Worm (Caenorhabditis elegans) whole organism, L4 larva: ENCODE measurements around the gene rpn-5.
A peak's percentile ranks its signal among the peaks of the same experiment; 100 is the strongest.

Experiments used
- F10B5.3 ChIP-seq: sonication (generic microtip); optimal IDR thresholded peaks from 2 replicates; lab custom pipeline; 2016; ENCODE audit warnings: mild to moderate bottlenecking, missing genetic modification characterization, missing compliant biosample characterization
- F26F4.8 ChIP-seq: fragments of 200-800 bp; sonication (Bioruptor generic); conservative IDR thresholded peaks from 2 replicates; pipeline ENCODE4 v1.3.6; 2022; ENCODE audit warnings: missing genetic modification characterization, missing compliant biosample characterization
- F37D6.2 ChIP-seq: sonication (generic microtip); optimal IDR thresholded peaks from 2 replicates; lab custom pipeline; 2016; ENCODE audit warnings: mild to moderate bottlenecking, missing genetic modification characterization, missing compliant biosample characterization
- F49E8.2 ChIP-seq: sonication (generic microtip); optimal IDR thresholded peaks from 2 replicates; lab custom pipeline; 2016; ENCODE audit warnings: missing compliant biosample characterization, mild to moderate bottlenecking, missing genetic modification characterization, borderline replicate concordance
- R02D3.7 ChIP-seq: fragments of 150-350 bp; sonication (generic microtip); optimal IDR thresholded peaks from 3 replicates; lab custom pipeline; 2014; ENCODE audit warnings: missing biosample characterization, missing genetic modification characterization
- Y105C5A.15 ChIP-seq: fragments of 200-800 bp; sonication (Bioruptor generic); IDR thresholded peaks from 2 replicates; pipeline ENCODE4 v1.3.6; 2022; ENCODE audit warnings: missing genetic modification characterization, missing compliant biosample characterization
- Y5F2A.4 ChIP-seq: fragments of 200-800 bp; sonication (Bioruptor generic); optimal IDR thresholded peaks from 2 replicates; lab custom pipeline; 2018; ENCODE audit warnings: mild to moderate bottlenecking, missing genetic modification characterization, missing compliant biosample characterization
- Y75B8A.6 ChIP-seq: fragments of 200-800 bp; sonication (Bioruptor generic); IDR thresholded peaks from 2 replicates; pipeline ENCODE4 v1.3.6; 2022; ENCODE audit warnings: missing genetic modification reagents, missing genetic modification characterization, missing compliant biosample characterization
- ZK337.2 ChIP-seq: fragments of 200-800 bp; sonication (Bioruptor generic); IDR thresholded peaks from 2 replicates; pipeline ENCODE4 v1.3.6; 2022; ENCODE audit warnings: missing genetic modification reagents, missing genetic modification characterization, missing compliant biosample characterization
- aha-1 ChIP-seq: fragments of 150-350 bp; peaks from one replicate; lab custom pipeline; 2014; ENCODE audit warnings: missing biosample characterization, missing genetic modification characterization
- aly-2 ChIP-seq: sonication (generic microtip); optimal IDR thresholded peaks from 2 replicates; lab custom pipeline; 2018; ENCODE audit warnings: missing biosample characterization, missing genetic modification characterization
- ama-1 ChIP-seq: fragments of 150-350 bp; optimal IDR thresholded peaks from 2 replicates; lab custom pipeline; 2014; ENCODE audit warnings: inconsistent platforms, mixed read lengths
- arid-1 ChIP-seq: fragments of 200-800 bp; sonication (Bioruptor generic); conservative IDR thresholded peaks from 2 replicates; pipeline ENCODE4 v1.3.6; 2022; ENCODE audit warnings: missing genetic modification reagents, missing genetic modification characterization, missing compliant biosample characterization
- attf-4 ChIP-seq: sonication (generic microtip); optimal IDR thresholded peaks from 3 replicates; lab custom pipeline; 2017; ENCODE audit warnings: missing biosample characterization, missing genetic modification characterization
- ceh-20 ChIP-seq: fragments of 200-800 bp; sonication (Bioruptor generic); IDR thresholded peaks from 2 replicates; pipeline ENCODE4 v1.3.6; 2022; ENCODE audit warnings: missing genetic modification reagents, missing genetic modification characterization, missing compliant biosample characterization
- ceh-28 ChIP-seq: fragments of 150-350 bp; optimal IDR thresholded peaks from 2 replicates; lab custom pipeline; 2014; ENCODE audit warnings: missing biosample characterization, missing genetic modification reagents, missing genetic modification characterization
- ceh-44 ChIP-seq: fragments of 200-800 bp; sonication (Bioruptor generic); IDR thresholded peaks from 2 replicates; pipeline ENCODE4 v1.3.6; 2022; ENCODE audit warnings: missing genetic modification reagents, missing genetic modification characterization, missing compliant biosample characterization
- ceh-62 ChIP-seq: sonication (generic microtip); optimal IDR thresholded peaks from 2 replicates; lab custom pipeline; 2017; ENCODE audit warnings: missing biosample characterization, missing genetic modification characterization
- ceh-82 ChIP-seq: sonication (generic microtip); optimal IDR thresholded peaks from 2 replicates; lab custom pipeline; 2017; ENCODE audit warnings: missing biosample characterization, missing genetic modification characterization
- cey-2 ChIP-seq: sonication (generic microtip); optimal IDR thresholded peaks from 3 replicates; lab custom pipeline; 2017; ENCODE audit warnings: missing genetic modification characterization, mild to moderate bottlenecking, missing compliant biosample characterization, antibody characterized with exemption, borderline replicate concordance; ENCODE audit not compliant: insufficient read depth
- daf-16 ChIP-seq, 3 experiments: sonication (generic microtip); optimal IDR thresholded peaks; 2 replicates each; lab custom pipeline; 2016 to 2017; ENCODE audit warnings: missing genetic modification characterization in 3 of 3, missing genetic modification reagents in 3 of 3, mild to moderate bottlenecking in 2 of 3, missing compliant biosample characterization in 2 of 3, missing biosample characterization in 1 of 3, moderate library complexity in 1 of 3
- dmd-6 ChIP-seq: fragments of 200-800 bp; sonication (Bioruptor generic); IDR thresholded peaks from 2 replicates; pipeline ENCODE4 v1.3.6; 2022; ENCODE audit warnings: missing genetic modification reagents, missing genetic modification characterization, missing compliant biosample characterization
- dmd-8 ChIP-seq: fragments of 200-800 bp; sonication (Bioruptor generic); IDR thresholded peaks from 2 replicates; pipeline ENCODE4 v1.3.6; 2022; ENCODE audit warnings: missing genetic modification characterization, missing compliant biosample characterization
- dpl-1 ChIP-seq: fragments of 150-350 bp; optimal IDR thresholded peaks from 2 replicates; lab custom pipeline; 2014; ENCODE audit warnings: missing biosample characterization, missing genetic modification reagents, missing genetic modification characterization
- duxl-1 ChIP-seq: sonication (generic microtip); optimal IDR thresholded peaks from 2 replicates; lab custom pipeline; 2016; ENCODE audit warnings: mild to moderate bottlenecking, missing genetic modification characterization, moderate library complexity, missing compliant biosample characterization; ENCODE audit not compliant: poor library complexity
- dve-1 ChIP-seq: sonication (generic microtip); optimal IDR thresholded peaks from 2 replicates; lab custom pipeline; 2017; ENCODE audit warnings: antibody characterized with exemption, mild to moderate bottlenecking, missing genetic modification characterization, missing compliant biosample characterization; ENCODE audit not compliant: insufficient read depth
- egl-43 ChIP-seq: fragments of 200-800 bp; sonication (Bioruptor generic); IDR thresholded peaks from 2 replicates; pipeline ENCODE4 v1.3.6; 2022; ENCODE audit warnings: missing genetic modification reagents, missing genetic modification characterization, missing compliant biosample characterization
- fos-1 ChIP-seq: fragments of 150-350 bp; optimal IDR thresholded peaks from 2 replicates; lab custom pipeline; 2014; ENCODE audit warnings: missing biosample characterization, missing genetic modification characterization
- hlh-11 ChIP-seq: fragments of 200-800 bp; sonication (Bioruptor generic); optimal IDR thresholded peaks from 2 replicates; lab custom pipeline; 2018; ENCODE audit warnings: mild to moderate bottlenecking, missing genetic modification characterization, missing compliant biosample characterization
- lim-7 ChIP-seq: fragments of 200-800 bp; sonication (Bioruptor generic); IDR thresholded peaks from 2 replicates; pipeline ENCODE4 v1.3.6; 2022; ENCODE audit warnings: missing genetic modification characterization, missing compliant biosample characterization
- lin-1 ChIP-seq: fragments of 200-800 bp; sonication (Bioruptor generic); IDR thresholded peaks from 2 replicates; pipeline ENCODE4 v1.3.6; 2022; ENCODE audit warnings: missing genetic modification reagents, missing genetic modification characterization, missing compliant biosample characterization
- lin-13 ChIP-seq: fragments of 150-350 bp; optimal IDR thresholded peaks from 2 replicates; lab custom pipeline; 2014; ENCODE audit warnings: missing biosample characterization, missing genetic modification reagents, missing genetic modification characterization
- lin-38 ChIP-seq: fragments of 200-800 bp; sonication (Bioruptor generic); IDR thresholded peaks from 2 replicates; pipeline ENCODE4 v1.3.6; 2022; ENCODE audit warnings: missing genetic modification reagents, missing genetic modification characterization, missing compliant biosample characterization
- mdl-1 ChIP-seq, 2 experiments: fragments of 150-350 bp in 1 of 2; sonication (generic microtip) in 1 of 2; optimal IDR thresholded peaks; 2 replicates each; lab custom pipeline; 2014 to 2017; ENCODE audit warnings: missing biosample characterization in 2 of 2, missing genetic modification characterization in 2 of 2
- mes-2 ChIP-seq: sonication (generic microtip); optimal IDR thresholded peaks from 2 replicates; lab custom pipeline; 2016; ENCODE audit warnings: missing genotype, mild to moderate bottlenecking, missing genetic modification characterization, missing compliant biosample characterization; ENCODE audit not compliant: poor library complexity, severe bottlenecking
- mxl-2 ChIP-seq: fragments of 200-800 bp; sonication (Bioruptor generic); conservative IDR thresholded peaks from 2 replicates; pipeline ENCODE4 v1.3.6; 2022; ENCODE audit warnings: missing genetic modification reagents, missing genetic modification characterization, missing compliant biosample characterization
- nhr-111 ChIP-seq: fragments of 200-800 bp; sonication (Bioruptor generic); optimal IDR thresholded peaks from 2 replicates; lab custom pipeline; 2018; ENCODE audit warnings: mild to moderate bottlenecking, missing genetic modification characterization, missing compliant biosample characterization
- nhr-25 ChIP-seq: sonication (generic microtip); optimal IDR thresholded peaks from 2 replicates; lab custom pipeline; 2017; ENCODE audit warnings: missing genetic modification characterization, mild to moderate bottlenecking, missing compliant biosample characterization, antibody characterized with exemption, moderate library complexity, borderline replicate concordance; ENCODE audit not compliant: insufficient read depth
- nhr-28 ChIP-seq: fragments of 150-350 bp; optimal IDR thresholded peaks from 2 replicates; lab custom pipeline; 2014; ENCODE audit warnings: missing biosample characterization, missing genetic modification characterization
- nhr-42 ChIP-seq: fragments of 200-800 bp; sonication (Bioruptor generic); IDR thresholded peaks from 2 replicates; pipeline ENCODE4 v1.3.6; 2022; ENCODE audit warnings: missing genetic modification characterization, missing compliant biosample characterization
- nhr-48 ChIP-seq: sonication (generic microtip); optimal IDR thresholded peaks from 2 replicates; lab custom pipeline; 2016; ENCODE audit warnings: mild to moderate bottlenecking, missing genetic modification characterization, missing compliant biosample characterization
- saeg-2 ChIP-seq: fragments of 200-800 bp; sonication (Bioruptor generic); IDR thresholded peaks from 2 replicates; pipeline ENCODE4 v1.3.6; 2022; ENCODE audit warnings: missing genetic modification reagents, missing genetic modification characterization, missing compliant biosample characterization
- tra-1 ChIP-seq: fragments of 200-800 bp; sonication (Bioruptor generic); IDR thresholded peaks from 2 replicates; pipeline ENCODE4 v1.3.6; 2022; ENCODE audit warnings: missing genetic modification reagents, missing genetic modification characterization, missing compliant biosample characterization
- unc-130 ChIP-seq: sonication (generic microtip); optimal IDR thresholded peaks from 2 replicates; lab custom pipeline; 2016; ENCODE audit warnings: missing genetic modification reagents, missing genetic modification characterization, missing compliant biosample characterization
- unc-39 ChIP-seq: sonication (generic microtip); optimal IDR thresholded peaks from 2 replicates; lab custom pipeline; 2017; ENCODE audit warnings: missing biosample characterization, missing genetic modification characterization
- unc-62 ChIP-seq, 3 experiments: fragments of 150-350 bp in 1 of 3; sonication (generic microtip); optimal IDR thresholded peaks in 2 of 3; peaks in 1 of 3; 1 replicate in 1 of 3; 2 replicates in 2 of 3; lab custom pipeline; 2014 to 2017; ENCODE audit warnings: missing biosample characterization in 3 of 3, missing genetic modification characterization in 3 of 3, missing genetic modification reagents in 3 of 3, missing genotype in 1 of 3
- zfp-2 ChIP-seq: sonication (generic microtip); optimal IDR thresholded peaks from 2 replicates; lab custom pipeline; 2016; ENCODE audit warnings: mild to moderate bottlenecking, missing genetic modification characterization, missing compliant biosample characterization
- zfp-3 ChIP-seq: fragments of 200-800 bp; sonication (Bioruptor generic); conservative IDR thresholded peaks from 2 replicates; pipeline ENCODE4 v1.3.6; 2022; ENCODE audit warnings: missing genetic modification reagents, missing genetic modification characterization, missing compliant biosample characterization
- ztf-11 ChIP-seq: fragments of 150-350 bp; optimal IDR thresholded peaks from 2 replicates; lab custom pipeline; 2014; ENCODE audit warnings: missing biosample characterization, missing genetic modification characterization
- ztf-7 ChIP-seq: fragments of 150-350 bp; optimal IDR thresholded peaks from 2 replicates; lab custom pipeline; 2014; ENCODE audit warnings: missing biosample characterization, missing genetic modification characterization

rpn-5 gene

ce11 chrII:4745281-4745680 lies 47.1 kb upstream of the rpn-5 start (continued):
- TF ChIP-seq arid-1 (GFP tag; lab: Robert Waterston, UW) (no peak), F49E8.2 (tag; lab: Kevin White, UChicago) (no peak), egl-43 (GFP tag; lab: Robert Waterston, UW) (no peak), dmd-6 (GFP tag; lab: Robert Waterston, UW) (peak; percentile 30; the same call in 1 of the 2 replicates), mxl-2 (GFP tag; lab: Robert Waterston, UW) (peak; percentile 78), saeg-2 (no peak), mdl-1 (tag; optimal IDR thresholded peaks at IDR 0.05; lab: Kevin White, UChicago) (peak in 1 of 2 experiments; percentile 71), duxl-1 (tag; lab: Kevin White, UChicago) (no peak), aha-1 (peak; percentile 84), nhr-25 (no peak), mes-2 (tag; lab: Kevin White, UChicago) (peak; percentile 32), dpl-1 (GFP tag; lab: Kevin White, UChicago) (peak; percentile 33), ceh-62 (tag; lab: Kevin White, UChicago) (no peak), ztf-11 (tag; lab: Kevin White, UChicago) (no peak), lim-7 (GFP tag; lab: Robert Waterston, UW) (no peak), tra-1 (GFP tag; lab: Robert Waterston, UW) (peak; percentile 39; the same call in 1 of the 2 replicates), F26F4.8 (GFP tag; lab: Robert Waterston, UW) (no peak), unc-39 (tag; lab: Kevin White, UChicago) (no peak), ceh-28 (tag; lab: Kevin White, UChicago) (no peak), ZK337.2 (GFP tag; lab: Robert Waterston, UW) (no peak), dmd-8 (no peak), F10B5.3 (tag; lab: Kevin White, UChicago) (no peak), hlh-11 (tag; lab: Kevin White, UChicago) (peak; percentile 55), fos-1 (tag; lab: Kevin White, UChicago) (no peak), daf-16 (GFP tag; optimal IDR thresholded peaks at IDR 0.05; lab: Kevin White, UChicago) (no peak), daf-16 (tag; optimal IDR thresholded peaks at IDR 0.05; lab: Kevin White, UChicago) (no peak), Y75B8A.6 (GFP tag; lab: Robert Waterston, UW) (no peak), unc-130 (GFP tag; lab: Kevin White, UChicago) (no peak), nhr-42 (no peak), ztf-7 (tag; lab: Kevin White, UChicago) (no peak), cey-2 (tag; lab: Kevin White, UChicago) (no peak), Y5F2A.4 (no peak), unc-62 (GFP tag; optimal IDR thresholded peaks at IDR 0.05 in 1 of 2; lab: Kevin White, UChicago) (no peak), unc-62 (tag; optimal IDR thresholded peaks at IDR 0.05; lab: Kevin White, UChicago) (no peak), zfp-2 (tag; lab: Kevin White, UChicago) (no peak), ceh-82 (no peak), ama-1 (lab: Kevin White, UChicago) (no peak), ceh-44 (GFP tag; lab: Robert Waterston, UW) (no peak), aly-2 (tag; lab: Kevin White, UChicago) (no peak), zfp-3 (GFP tag; lab: Robert Waterston, UW) (no peak), R02D3.7 (tag; lab: Kevin White, UChicago) (no peak), lin-38 (GFP tag; lab: Robert Waterston, UW) (no peak), Y105C5A.15 (GFP tag; lab: Robert Waterston, UW) (no peak), lin-1 (no peak), nhr-111 (GFP tag; lab: Kevin White, UChicago) (no peak), dve-1 (tag; lab: Kevin White, UChicago) (peak; percentile 34), lin-13 (GFP tag; lab: Kevin White, UChicago) (no peak), ceh-20 (GFP tag; lab: Robert Waterston, UW) (peak; percentile 59; the same call in 1 of the 2 replicates), nhr-48 (tag; lab: Kevin White, UChicago) (peak; percentile 95), F37D6.2 (no peak), nhr-28 (tag; lab: Kevin White, UChicago) (peak; percentile 77), attf-4 (no peak)
